Fruit fly (Drosophila melanogaster) whole organism, embryonic: Measurements from ENCODE around the gene Set2.

Source experiments
- Antp ChIP-seq: fragments of 200-800 bp; sonication (Bioruptor generic); optimal IDR thresholded peaks from 3 replicates; lab custom pipeline; 2016; ENCODE audit warnings: missing biosample characterization, missing genetic modification characterization
- Bteb2 ChIP-seq: fragments of 200-800 bp; sonication (Bioruptor generic); optimal IDR thresholded peaks from 2 replicates; lab custom pipeline; 2016; ENCODE audit warnings: missing biosample characterization, missing genetic modification characterization
- CG10274 ChIP-seq: fragments of 200-800 bp; sonication (Bioruptor generic); optimal IDR thresholded peaks from 3 replicates; lab custom pipeline; 2017; ENCODE audit warnings: missing biosample characterization, mild to moderate bottlenecking, missing genetic modification characterization
- CG12219 ChIP-seq: fragments of 200-800 bp; sonication (Bioruptor generic); optimal IDR thresholded peaks from 3 replicates; lab custom pipeline; 2018; ENCODE audit warnings: missing biosample characterization, mild to moderate bottlenecking, missing genetic modification characterization
- CG12391 ChIP-seq: fragments of 200-800 bp; sonication (Bioruptor generic); optimal IDR thresholded peaks from 3 replicates; lab custom pipeline; 2018; ENCODE audit warnings: missing biosample characterization, mild to moderate bottlenecking, missing genetic modification characterization, moderate library complexity
- CG14710 ChIP-seq: fragments of 200-800 bp; sonication (Bioruptor generic); optimal IDR thresholded peaks from 3 replicates; lab custom pipeline; 2019; ENCODE audit warnings: missing biosample characterization, mild to moderate bottlenecking, missing genetic modification characterization, moderate library complexity
- CG14860 ChIP-seq: fragments of 200-800 bp; sonication (Bioruptor generic); IDR thresholded peaks from 3 replicates; pipeline ENCODE4 v1.3.6; 2022; ENCODE audit warnings: missing biosample characterization, missing genetic modification characterization; ENCODE audit not compliant: partially characterized antibody
- CG17359 ChIP-seq: fragments of 200-800 bp; sonication (Bioruptor generic); optimal IDR thresholded peaks from 3 replicates; lab custom pipeline; 2018; ENCODE audit warnings: missing biosample characterization, mild to moderate bottlenecking, missing genetic modification characterization, moderate library complexity
- CG2116 ChIP-seq: fragments of 200-800 bp; sonication (Bioruptor generic); optimal IDR thresholded peaks from 3 replicates; lab custom pipeline; 2018; ENCODE audit warnings: missing biosample characterization, mild to moderate bottlenecking, missing genetic modification characterization
- CG3163 ChIP-seq: fragments of 200-800 bp; sonication (Bioruptor generic); optimal IDR thresholded peaks from 3 replicates; lab custom pipeline; 2016; ENCODE audit warnings: missing biosample characterization, missing genetic modification characterization
- CG34422 ChIP-seq: fragments of 200-800 bp; sonication (Bioruptor generic); IDR thresholded peaks from 3 replicates; pipeline ENCODE4 v1.3.6; 2022; ENCODE audit warnings: missing biosample characterization, missing genetic modification characterization
- CG7357 ChIP-seq: fragments of 200-800 bp; sonication (Bioruptor generic); IDR thresholded peaks from 3 replicates; pipeline ENCODE4 v1.3.6; 2022; ENCODE audit warnings: missing biosample characterization, missing genetic modification characterization
- CG9609 ChIP-seq: fragments of 200-800 bp; sonication (Bioruptor generic); optimal IDR thresholded peaks from 3 replicates; lab custom pipeline; 2016; ENCODE audit warnings: missing biosample characterization, missing genetic modification characterization
- CG9797 ChIP-seq: fragments of 200-800 bp; sonication (Bioruptor generic); optimal IDR thresholded peaks from 3 replicates; lab custom pipeline; 2018; ENCODE audit warnings: missing biosample characterization, mild to moderate bottlenecking, missing genetic modification characterization
- CG9876 ChIP-seq: fragments of 200-800 bp; sonication (Bioruptor generic); optimal IDR thresholded peaks from 2 replicates; lab custom pipeline; 2016; ENCODE audit warnings: missing biosample characterization, missing genetic modification characterization
- CTCF ChIP-seq: fragments of 200-800 bp; sonication (Bioruptor generic); optimal IDR thresholded peaks from 2 replicates; lab custom pipeline; 2017; ENCODE audit warnings: missing biosample characterization, mild to moderate bottlenecking, missing genetic modification characterization, moderate library complexity
- CrebB ChIP-seq: fragments of 200-800 bp; sonication (Bioruptor generic); optimal IDR thresholded peaks from 3 replicates; lab custom pipeline; 2018; ENCODE audit warnings: missing biosample characterization, mild to moderate bottlenecking, missing genetic modification characterization
- D19B ChIP-seq: fragments of 200-800 bp; sonication (Bioruptor generic); optimal IDR thresholded peaks from 2 replicates; lab custom pipeline; 2017; ENCODE audit warnings: missing biosample characterization, mild to moderate bottlenecking, missing genetic modification characterization
- Dip2 ChIP-seq: fragments of 200-800 bp; sonication (Bioruptor generic); IDR thresholded peaks from 2 replicates; pipeline ENCODE4 v1.3.6; 2022; ENCODE audit warnings: missing biosample characterization, missing genetic modification characterization
- Dll ChIP-seq: fragments of 200-800 bp; sonication (Bioruptor generic); IDR thresholded peaks from 4 replicates; pipeline ENCODE4 v1.3.6; 2022; ENCODE audit warnings: missing biosample characterization, missing genetic modification characterization; ENCODE audit not compliant: partially characterized antibody
- Hmr ChIP-seq: fragments of 200-800 bp; sonication (Bioruptor generic); optimal IDR thresholded peaks from 3 replicates; lab custom pipeline; 2017; ENCODE audit warnings: mild to moderate bottlenecking, missing biosample characterization, missing genetic modification reagents, missing genetic modification characterization
- Hr51 ChIP-seq, 2 experiments: fragments of 200-800 bp; sonication (Bioruptor generic); optimal IDR thresholded peaks; 2 replicates in 1 of 2; 3 replicates in 1 of 2; lab custom pipeline; 2016 to 2018; ENCODE audit warnings: missing biosample characterization in 2 of 2, missing genetic modification characterization in 2 of 2, mild to moderate bottlenecking in 1 of 2, moderate library complexity in 1 of 2
- Hr78 ChIP-seq, 2 experiments: fragments of 200-800 bp in 1 of 2; fragments of >200 bp in 1 of 2; sonication (Bioruptor generic) in 1 of 2; optimal IDR thresholded peaks; 2 replicates each; lab custom pipeline; 2017 to 2019; ENCODE audit warnings: missing biosample characterization in 2 of 2, missing genetic modification characterization in 2 of 2, mild to moderate bottlenecking in 1 of 2, moderate library complexity in 1 of 2
- Hsf ChIP-seq: fragments of 200-800 bp; sonication (Bioruptor generic); optimal IDR thresholded peaks from 3 replicates; lab custom pipeline; 2016; ENCODE audit warnings: missing biosample characterization, missing genetic modification characterization
- MESR4 ChIP-seq: fragments of 200-800 bp; sonication (Bioruptor generic); optimal IDR thresholded peaks from 2 replicates; lab custom pipeline; 2018; ENCODE audit warnings: missing biosample characterization, mild to moderate bottlenecking, missing genetic modification characterization, moderate library complexity
- NC2β ChIP-seq: fragments of 200-800 bp; sonication (Bioruptor generic); optimal IDR thresholded peaks from 2 replicates; lab custom pipeline; 2016; ENCODE audit warnings: missing biosample characterization, missing genetic modification characterization
- Usf ChIP-seq: fragments of 200-800 bp; sonication (Bioruptor generic); optimal IDR thresholded peaks from 2 replicates; lab custom pipeline; 2017; ENCODE audit warnings: missing genotype, missing biosample characterization, missing genetic modification characterization
- bab2 ChIP-seq: fragments of 200-800 bp; sonication (Bioruptor generic); optimal IDR thresholded peaks from 2 replicates; lab custom pipeline; 2016; ENCODE audit warnings: missing biosample characterization, missing genetic modification characterization
- cato ChIP-seq: fragments of 200-800 bp; sonication (Bioruptor generic); optimal IDR thresholded peaks from 2 replicates; lab custom pipeline; 2016; ENCODE audit warnings: missing biosample characterization, missing genetic modification characterization, borderline replicate concordance
- caup ChIP-seq: fragments of 200-800 bp; sonication (Bioruptor generic); optimal IDR thresholded peaks from 3 replicates; lab custom pipeline; 2017; ENCODE audit warnings: missing biosample characterization, mild to moderate bottlenecking, missing genetic modification characterization, moderate library complexity; ENCODE audit not compliant: severe bottlenecking
- chn ChIP-seq: fragments of 200-800 bp; sonication (Bioruptor generic); optimal IDR thresholded peaks from 2 replicates; lab custom pipeline; 2016; ENCODE audit warnings: missing biosample characterization, missing genetic modification characterization
- disco-r ChIP-seq: fragments of 200-800 bp; sonication (Bioruptor generic); optimal IDR thresholded peaks from 2 replicates; lab custom pipeline; 2016; ENCODE audit warnings: missing biosample characterization, missing genetic modification characterization
- dpn ChIP-seq, 2 experiments: fragments of 200-800 bp; sonication (Bioruptor generic); optimal IDR thresholded peaks; 3 replicates each; lab custom pipeline; 2016; ENCODE audit warnings: missing biosample characterization in 2 of 2, missing genetic modification characterization in 2 of 2
- dysf ChIP-seq: fragments of 200-800 bp; sonication (Bioruptor generic); IDR thresholded peaks from 3 replicates; pipeline ENCODE4 v1.3.6; 2022; ENCODE audit warnings: missing biosample characterization, missing genetic modification characterization
- emc ChIP-seq: fragments of 200-800 bp; sonication (Bioruptor generic); optimal IDR thresholded peaks from 2 replicates; lab custom pipeline; 2016; ENCODE audit warnings: missing biosample characterization, missing genetic modification characterization
- ems ChIP-seq: fragments of 200-800 bp; sonication (Bioruptor generic); optimal IDR thresholded peaks from 3 replicates; lab custom pipeline; 2016; ENCODE audit warnings: missing biosample characterization, missing genetic modification characterization
- ftz-f1 ChIP-seq: fragments of 200-800 bp; sonication (Bioruptor generic); optimal IDR thresholded peaks from 2 replicates; lab custom pipeline; 2016; ENCODE audit warnings: missing biosample characterization, missing genetic modification characterization
- gcm ChIP-seq: fragments of 200-800 bp; sonication (Bioruptor generic); optimal IDR thresholded peaks from 2 replicates; lab custom pipeline; 2019; ENCODE audit warnings: missing biosample characterization, mild to moderate bottlenecking, missing genetic modification characterization, moderate library complexity
- grau ChIP-seq: fragments of 200-800 bp; optimal IDR thresholded peaks from 3 replicates; lab custom pipeline; 2019; ENCODE audit warnings: missing biosample characterization, mild to moderate bottlenecking, missing genetic modification characterization, moderate library complexity
- jigr1 ChIP-seq: fragments of 200-800 bp; sonication (Bioruptor generic); IDR thresholded peaks from 3 replicates; pipeline ENCODE4 v1.3.6; 2022; ENCODE audit warnings: missing biosample characterization, missing genetic modification characterization
- ken ChIP-seq: fragments of 200-800 bp; sonication (Bioruptor generic); IDR thresholded peaks from 3 replicates; pipeline ENCODE4 v1.3.6; 2022; ENCODE audit warnings: missing biosample characterization, missing genetic modification characterization
- lmd ChIP-seq: fragments of 200-800 bp; sonication (Bioruptor generic); IDR thresholded peaks from 2 replicates; pipeline ENCODE4 v1.3.6; 2022; ENCODE audit warnings: missing biosample characterization, missing genetic modification characterization
- nau ChIP-seq: fragments of 200-800 bp; sonication (Bioruptor generic); optimal IDR thresholded peaks from 3 replicates; lab custom pipeline; 2017; ENCODE audit warnings: missing biosample characterization, mild to moderate bottlenecking, missing genetic modification characterization, missing genetic modification reagents
- slbo ChIP-seq: fragments of 200-800 bp; sonication (Bioruptor generic); IDR thresholded peaks from 2 replicates; pipeline ENCODE4 v1.3.6; 2022; ENCODE audit warnings: missing biosample characterization, missing genetic modification characterization
- tin ChIP-seq: fragments of 200-800 bp; sonication (Bioruptor generic); optimal IDR thresholded peaks from 3 replicates; lab custom pipeline; 2016; ENCODE audit warnings: missing biosample characterization, missing genetic modification characterization
- trh ChIP-seq: fragments of 200-800 bp; sonication (Bioruptor generic); optimal IDR thresholded peaks from 2 replicates; lab custom pipeline; 2016; ENCODE audit warnings: missing biosample characterization, missing genetic modification characterization
- unpg ChIP-seq: fragments of 200-800 bp; sonication (Bioruptor generic); optimal IDR thresholded peaks from 3 replicates; lab custom pipeline; 2018; ENCODE audit warnings: missing biosample characterization, mild to moderate bottlenecking, missing genetic modification characterization, moderate library complexity
- vfl ChIP-seq: fragments of 200-800 bp; sonication (Bioruptor generic); optimal IDR thresholded peaks from 2 replicates; lab custom pipeline; 2016; ENCODE audit warnings: missing biosample characterization, missing genetic modification characterization
- zf30C ChIP-seq: fragments of 200-800 bp; sonication (Bioruptor generic); optimal IDR thresholded peaks from 3 replicates; lab custom pipeline; 2018; ENCODE audit warnings: missing biosample characterization, mild to moderate bottlenecking, missing genetic modification characterization

The Set2 gene

DNA sequence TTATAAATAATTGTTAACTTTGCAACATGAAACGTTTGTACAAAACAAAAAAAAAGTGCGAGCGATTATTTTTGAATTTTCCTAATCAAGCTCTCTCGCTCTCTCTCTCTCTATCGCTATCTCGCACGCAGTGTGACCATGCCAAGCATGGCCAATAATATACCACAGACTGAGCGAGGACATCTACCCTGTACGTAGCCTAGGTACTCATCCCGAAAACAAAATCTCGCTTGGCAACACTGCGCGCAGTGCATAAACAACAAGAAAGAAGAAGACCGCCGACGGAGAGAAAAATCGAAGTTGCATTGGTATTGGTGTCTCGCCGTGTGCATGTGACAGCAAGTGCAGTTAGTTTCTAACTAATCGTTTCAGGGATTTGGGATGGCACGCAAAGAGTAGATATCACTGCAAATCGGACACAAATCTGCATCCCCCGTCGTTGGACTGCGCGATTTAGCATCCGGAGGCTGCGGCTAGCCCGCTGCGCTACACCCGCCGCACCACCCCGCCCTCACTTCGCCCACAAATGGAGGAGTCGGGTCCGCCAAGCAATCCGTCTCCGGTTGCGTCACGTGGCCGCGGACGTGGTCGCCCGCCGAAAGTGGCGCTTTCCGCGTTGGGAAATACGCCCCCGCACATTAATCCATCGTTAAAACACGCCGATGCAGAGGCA lies at the start of gene Set2, which contains the start of gene CG1998 (continued):
- no peak for TF ChIP-seq CG3163 (GFP tag; lab: Kevin White, UChicago)
- TF ChIP-seq jigr1 (GFP tag; lab: Robert Waterston, UW): no peak
- TF ChIP-seq caup (GFP tag; lab: Kevin White, UChicago): peak; percentile 43
- TF ChIP-seq CG7357: no peak
- TF ChIP-seq grau (tag; lab: Kevin White, UChicago): peak; percentile 37
- peak; percentile 94 for TF ChIP-seq CG9797 (GFP tag; lab: Kevin White, UChicago)
- no peak for TF ChIP-seq unpg (GFP tag; lab: Kevin White, UChicago)
- TF ChIP-seq Antp (GFP tag; lab: Kevin White, UChicago): peak; percentile 26
- peak; percentile 40 for TF ChIP-seq chn (GFP tag; lab: Kevin White, UChicago)
- peak; percentile 41 for TF ChIP-seq CG12391 (tag; lab: Kevin White, UChicago)
- peak; percentile 5 for TF ChIP-seq CG9876
- peak; percentile 6 for TF ChIP-seq Bteb2 (GFP tag; lab: Kevin White, UChicago)
- TF ChIP-seq D19B (GFP tag; lab: Kevin White, UChicago): no peak
- no peak for TF ChIP-seq Usf
- TF ChIP-seq Hr78 (GFP tag; optimal IDR thresholded peaks at IDR 0.05; lab: Kevin White, UChicago): no peak
- TF ChIP-seq CG14710 (tag; lab: Kevin White, UChicago): peak; percentile 81
- no peak for TF ChIP-seq CG17359 (tag; lab: Kevin White, UChicago)
- no peak; the same call in 1 of the 2 replicates for TF ChIP-seq lmd (GFP tag; lab: Robert Waterston, UW)
- peak; percentile 8 for TF ChIP-seq ems (GFP tag; lab: Kevin White, UChicago)
- TF ChIP-seq vfl: peak; percentile 10
- TF ChIP-seq CG14860 (GFP tag; lab: Robert Waterston, UW): no peak; the same call in 2 of the 3 replicates
- TF ChIP-seq nau (GFP tag; lab: Kevin White, UChicago): no peak
- peak; percentile 15 for TF ChIP-seq NC2β (GFP tag; lab: Kevin White, UChicago)
- TF ChIP-seq dysf (GFP tag; lab: Robert Waterston, UW): 0 out of 3 replicates have a peak, but pooled peaks have one; percentile 21
- no peak for TF ChIP-seq gcm
- TF ChIP-seq tin: peak; percentile 25
- TF ChIP-seq Dll (GFP tag; lab: Robert Waterston, UW): 0 out of 4 replicates have a peak, but pooled peaks have one; percentile 41
- no peak for TF ChIP-seq Hr51 (GFP tag; optimal IDR thresholded peaks at IDR 0.05; lab: Kevin White, UChicago)
- TF ChIP-seq CG2116: peak; percentile 68
- peak; percentile 38 for TF ChIP-seq CG9609
- peak; percentile 91 for TF ChIP-seq MESR4 (GFP tag; lab: Kevin White, UChicago)
- peak; percentile 11 for TF ChIP-seq Hsf (GFP tag; lab: Kevin White, UChicago)
- TF ChIP-seq cato (GFP tag; lab: Kevin White, UChicago): no peak
- peak; percentile 29; the same call in 1 of the 2 replicates for TF ChIP-seq slbo (GFP tag; lab: Robert Waterston, UW)
- peak; percentile 45 for TF ChIP-seq CTCF
- TF ChIP-seq ken (GFP tag; lab: Robert Waterston, UW): peak; percentile 57; the same call in 2 of the 3 replicates
- peak; percentile 63; the same call in 2 of the 3 replicates for TF ChIP-seq CG34422
- peak; percentile 19 for TF ChIP-seq CrebB (tag; lab: Kevin White, UChicago)
- no peak for TF ChIP-seq emc (GFP tag; lab: Kevin White, UChicago)
- TF ChIP-seq bab2 (GFP tag; lab: Kevin White, UChicago): no peak
- peak; percentile 93 for TF ChIP-seq ftz-f1
- TF ChIP-seq CG10274 (GFP tag; lab: Kevin White, UChicago): no peak
- no peak for TF ChIP-seq zf30C
- no peak for TF ChIP-seq Dip2 (GFP tag; lab: Robert Waterston, UW)
- TF ChIP-seq trh: no peak
- no peak for TF ChIP-seq CG12219 (GFP tag; lab: Kevin White, UChicago)
- no peak for TF ChIP-seq disco-r (GFP tag; lab: Kevin White, UChicago)
- TF ChIP-seq Hmr (GFP tag; lab: Kevin White, UChicago): peak; percentile 80
- peak in 1 of 2 experiments; percentile 47 for TF ChIP-seq dpn (GFP tag; optimal IDR thresholded peaks at IDR 0.05; lab: Kevin White, UChicago)
